Worm (Caenorhabditis elegans) whole organism, L3 larva: ENCODE measurements around the gene C25A8.5.

ENCODE experiments used
- R02D3.7 ChIP-seq: fragments of 150-350 bp; optimal IDR thresholded peaks from 2 replicates; lab custom pipeline; 2014; ENCODE audit warnings: missing biosample characterization, missing genetic modification characterization
- ceh-16 ChIP-seq: sonication (generic microtip); optimal IDR thresholded peaks from 2 replicates; lab custom pipeline; 2017; ENCODE audit warnings: missing biosample characterization, missing genetic modification characterization
- ceh-28 ChIP-seq: fragments of 150-350 bp; optimal IDR thresholded peaks from 2 replicates; lab custom pipeline; 2014; ENCODE audit warnings: missing biosample characterization, missing genetic modification reagents, missing genetic modification characterization
- elt-3 ChIP-seq, 3 experiments: fragments of 150-350 bp in 1 of 3; sonication (generic microtip) in 2 of 3; optimal IDR thresholded peaks; 2 replicates in 2 of 3; 4 replicates in 1 of 3; lab custom pipeline; 2014 to 2017; ENCODE audit warnings: missing biosample characterization in 3 of 3, missing genetic modification characterization in 3 of 3
- jun-1 ChIP-seq: fragments of 150-350 bp; optimal IDR thresholded peaks from 2 replicates; lab custom pipeline; 2014; ENCODE audit warnings: missing biosample characterization, missing genetic modification reagents, missing genetic modification characterization
- nhr-237 ChIP-seq: fragments of 150-350 bp; optimal IDR thresholded peaks from 2 replicates; lab custom pipeline; 2014; ENCODE audit warnings: missing biosample characterization, missing genetic modification characterization
- skn-1 ChIP-seq: fragments of 150-350 bp; optimal IDR thresholded peaks from 2 replicates; lab custom pipeline; 2014; ENCODE audit warnings: missing biosample characterization, missing genetic modification characterization
- snpc-4 ChIP-seq: fragments of 150-350 bp; optimal IDR thresholded peaks from 2 replicates; lab custom pipeline; 2014; ENCODE audit warnings: missing biosample characterization, missing genetic modification characterization
- ztf-4 ChIP-seq: fragments of 150-350 bp; optimal IDR thresholded peaks from 2 replicates; lab custom pipeline; 2014; ENCODE audit warnings: missing biosample characterization, missing genetic modification characterization

DNA sequence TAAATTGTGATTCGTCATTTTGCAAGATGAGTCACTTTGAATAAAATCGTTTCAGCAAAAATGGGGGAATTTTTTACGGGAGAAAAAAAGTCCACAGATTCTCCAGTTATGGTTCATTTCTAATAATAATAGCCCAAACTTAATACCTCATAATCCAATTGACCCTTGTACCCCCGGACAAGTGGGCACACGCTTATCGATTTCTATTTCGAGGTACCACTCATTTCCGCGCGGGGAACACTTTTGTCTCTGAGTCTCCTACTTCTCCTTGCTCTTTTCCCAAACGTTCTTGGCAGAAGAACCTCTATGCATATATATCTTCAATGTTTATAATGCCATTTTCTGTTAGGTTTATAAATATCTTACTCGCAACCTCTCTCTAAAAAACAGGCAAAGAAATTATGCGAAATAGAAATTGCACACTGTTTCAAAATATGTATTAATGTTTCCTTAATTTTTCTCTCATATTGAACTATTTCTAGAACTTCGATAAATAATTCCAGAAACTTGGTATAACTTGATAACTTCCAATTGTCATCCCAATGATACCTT lies 17.9 kb downstream of the C25A8.5 start, which contains the start of gene gldi-4:
- TF ChIP-seq ceh-16 (tag; lab: Kevin White, UChicago) (no peak), ztf-4 (no peak), snpc-4 (tag; lab: Kevin White, UChicago) (no peak), R02D3.7 (tag; lab: Kevin White, UChicago) (no peak), ceh-28 (tag; lab: Kevin White, UChicago) (no peak), skn-1 (tag; lab: Kevin White, UChicago) (no peak), nhr-237 (tag; lab: Kevin White, UChicago) (no peak), elt-3 (tag; optimal IDR thresholded peaks at IDR 0.05; lab: Kevin White, UChicago) (no peak), jun-1 (tag; lab: Kevin White, UChicago) (no peak)
